Fruit fly (Drosophila melanogaster) whole organism, embryonic: ENCODE results near the gene Grip91.
A peak's percentile ranks its signal among the peaks of the same experiment; 100 is the strongest.

Experiments used
- CG11723 ChIP-seq: fragments of 200-800 bp; sonication (Bioruptor generic); optimal IDR thresholded peaks from 2 replicates; lab custom pipeline; 2017; ENCODE audit warnings: missing biosample characterization, mild to moderate bottlenecking, missing genetic modification characterization
- CG12299 ChIP-seq: fragments of 200-800 bp; sonication (Bioruptor generic); optimal IDR thresholded peaks from 2 replicates; lab custom pipeline; 2018; ENCODE audit warnings: missing biosample characterization, mild to moderate bottlenecking, missing genetic modification characterization
- CG12659 ChIP-seq: fragments of 200-800 bp; sonication (Bioruptor generic); optimal IDR thresholded peaks from 3 replicates; lab custom pipeline; 2017; ENCODE audit warnings: mild to moderate bottlenecking, missing biosample characterization, missing genetic modification reagents, missing genetic modification characterization
- CG14965 ChIP-seq: fragments of 200-800 bp; sonication (Bioruptor generic); optimal IDR thresholded peaks from 2 replicates; lab custom pipeline; 2016; ENCODE audit warnings: missing biosample characterization, missing genetic modification characterization, borderline replicate concordance
- CG15011 ChIP-seq: fragments of 200-800 bp; sonication (Bioruptor generic); optimal IDR thresholded peaks from 3 replicates; lab custom pipeline; 2018; ENCODE audit warnings: missing biosample characterization, mild to moderate bottlenecking, missing genetic modification characterization
- CG17361 ChIP-seq: fragments of 200-800 bp; sonication (Bioruptor generic); IDR thresholded peaks from 3 replicates; pipeline ENCODE4 v1.3.6; 2022; ENCODE audit warnings: missing biosample characterization, missing genetic modification characterization
- CG2120 ChIP-seq: fragments of 200-800 bp; sonication (Bioruptor generic); optimal IDR thresholded peaks from 3 replicates; lab custom pipeline; 2016; ENCODE audit warnings: missing biosample characterization, missing genetic modification characterization
- CG30403 ChIP-seq: fragments of 200-800 bp; sonication (Bioruptor generic); optimal IDR thresholded peaks from 3 replicates; lab custom pipeline; 2016; ENCODE audit warnings: missing biosample characterization, missing genetic modification characterization
- CG32532 ChIP-seq: fragments of 200-800 bp; sonication (Bioruptor generic); IDR thresholded peaks from 2 replicates; pipeline ENCODE4 v1.3.6; 2022; ENCODE audit warnings: missing biosample characterization, missing genetic modification characterization
- CG3838 ChIP-seq: fragments of 200-800 bp; sonication (Bioruptor generic); optimal IDR thresholded peaks from 3 replicates; lab custom pipeline; 2016; ENCODE audit warnings: missing biosample characterization, missing genetic modification characterization
- CG3995 ChIP-seq: fragments of 200-800 bp; sonication (Bioruptor generic); optimal IDR thresholded peaks from 3 replicates; lab custom pipeline; 2016; ENCODE audit warnings: missing biosample characterization, missing genetic modification characterization
- CG42726 ChIP-seq: fragments of 200-800 bp; sonication (Bioruptor generic); IDR thresholded peaks from 2 replicates; pipeline ENCODE4 v1.3.6; 2022; ENCODE audit warnings: missing biosample characterization, missing genetic modification characterization; ENCODE audit not compliant: partially characterized antibody
- CG4820 ChIP-seq: fragments of 200-800 bp; sonication (Bioruptor generic); optimal IDR thresholded peaks from 3 replicates; lab custom pipeline; 2016; ENCODE audit warnings: missing biosample characterization, missing genetic modification characterization
- CG4854 ChIP-seq: fragments of 200-800 bp; sonication (Bioruptor generic); optimal IDR thresholded peaks from 2 replicates; lab custom pipeline; 2016; ENCODE audit warnings: missing biosample characterization, missing genetic modification characterization, inconsistent platforms
- CG6254 ChIP-seq: fragments of 200-800 bp; sonication (Bioruptor generic); optimal IDR thresholded peaks from 3 replicates; lab custom pipeline; 2017; ENCODE audit warnings: mild to moderate bottlenecking, missing biosample characterization, missing genetic modification reagents, missing genetic modification characterization
- CG6689 ChIP-seq: fragments of 200-800 bp; sonication (Bioruptor generic); IDR thresholded peaks from 2 replicates; pipeline ENCODE4 v1.3.6; 2022; ENCODE audit warnings: missing biosample characterization, missing genetic modification characterization
- CG6791 ChIP-seq: fragments of 200-800 bp; sonication (Bioruptor generic); IDR thresholded peaks from 3 replicates; pipeline ENCODE4 v1.3.6; 2022; ENCODE audit warnings: missing biosample characterization, missing genetic modification characterization; ENCODE audit not compliant: partially characterized antibody
- CG7987 ChIP-seq: fragments of 200-800 bp; sonication (Bioruptor generic); optimal IDR thresholded peaks from 2 replicates; lab custom pipeline; 2018; ENCODE audit warnings: missing biosample characterization, mild to moderate bottlenecking, missing genetic modification characterization, moderate library complexity
- Camta ChIP-seq: fragments of 200-800 bp; sonication (Bioruptor generic); optimal IDR thresholded peaks from 2 replicates; lab custom pipeline; 2016; ENCODE audit warnings: missing biosample characterization, missing genetic modification characterization
- D ChIP-seq, 2 experiments: fragments of 200-800 bp in 1 of 2; fragments of >200 bp in 1 of 2; sonication (Bioruptor generic) in 1 of 2; optimal IDR thresholded peaks; 2 replicates in 1 of 2; 3 replicates in 1 of 2; lab custom pipeline; 2017; ENCODE audit warnings: mild to moderate bottlenecking in 1 of 2, missing biosample characterization in 1 of 2, missing genetic modification characterization in 1 of 2, missing genetic modification reagents in 1 of 2
- D19B ChIP-seq: fragments of 200-800 bp; sonication (Bioruptor generic); optimal IDR thresholded peaks from 2 replicates; lab custom pipeline; 2017; ENCODE audit warnings: missing biosample characterization, mild to moderate bottlenecking, missing genetic modification characterization
- Dfd ChIP-seq, 2 experiments: fragments of >200 bp; optimal IDR thresholded peaks; 2 replicates each; lab custom pipeline; 2017; ENCODE audit warnings: missing biosample characterization in 2 of 2, missing genetic modification characterization in 2 of 2
- GATAe ChIP-seq: fragments of 200-800 bp; sonication (Bioruptor generic); conservative IDR thresholded peaks from 2 replicates; pipeline ENCODE4 v1.3.6; 2022; ENCODE audit warnings: missing biosample characterization, missing genetic modification characterization
- Meics ChIP-seq: fragments of 200-800 bp; sonication (Bioruptor generic); optimal IDR thresholded peaks from 2 replicates; lab custom pipeline; 2017; ENCODE audit warnings: missing biosample characterization, mild to moderate bottlenecking, missing genetic modification characterization
- Side ChIP-seq: fragments of 200-800 bp; sonication (Bioruptor generic); optimal IDR thresholded peaks from 2 replicates; lab custom pipeline; 2016; ENCODE audit warnings: missing biosample characterization, missing genetic modification characterization
- Spps ChIP-seq: fragments of 200-800 bp; sonication (Bioruptor generic); optimal IDR thresholded peaks from 2 replicates; lab custom pipeline; 2018; ENCODE audit warnings: missing biosample characterization, mild to moderate bottlenecking, missing genetic modification characterization
- Taf1 ChIP-seq: fragments of 200-800 bp; sonication (Bioruptor generic); IDR thresholded peaks from 2 replicates; pipeline ENCODE4 v1.3.6; 2022; ENCODE audit warnings: missing biosample characterization, missing genetic modification characterization
- Tbp ChIP-seq: fragments of >200 bp; optimal IDR thresholded peaks from 2 replicates; lab custom pipeline; 2018; ENCODE audit warnings: missing biosample characterization, missing genetic modification characterization
- Vsx1 ChIP-seq: fragments of 200-800 bp; sonication (Bioruptor generic); optimal IDR thresholded peaks from 2 replicates; lab custom pipeline; 2017; ENCODE audit warnings: missing biosample characterization, mild to moderate bottlenecking, missing genetic modification characterization, missing genetic modification reagents
- ab ChIP-seq: fragments of 200-800 bp; sonication (Bioruptor generic); optimal IDR thresholded peaks from 2 replicates; lab custom pipeline; 2016; ENCODE audit warnings: missing biosample characterization, missing genetic modification characterization
- cas ChIP-seq: fragments of 200-800 bp; sonication (Bioruptor generic); IDR thresholded peaks from 2 replicates; pipeline ENCODE4 v1.3.6; 2022; ENCODE audit warnings: missing biosample characterization, missing genetic modification characterization
- chinmo ChIP-seq: fragments of 200-800 bp; sonication (Bioruptor generic); IDR thresholded peaks from 4 replicates; pipeline ENCODE4 v1.3.6; 2022; ENCODE audit warnings: missing biosample characterization, missing genetic modification characterization; ENCODE audit not compliant: partially characterized antibody
- fd102C ChIP-seq: fragments of 200-800 bp; sonication (Bioruptor generic); optimal IDR thresholded peaks from 2 replicates; lab custom pipeline; 2018; ENCODE audit warnings: missing biosample characterization, mild to moderate bottlenecking, missing genetic modification characterization, moderate library complexity
- ind ChIP-seq: fragments of 200-800 bp; sonication (Bioruptor generic); optimal IDR thresholded peaks from 3 replicates; lab custom pipeline; 2016; ENCODE audit warnings: missing biosample characterization, missing genetic modification characterization
- lola ChIP-seq, 3 experiments: fragments of >200 bp in 2 of 3; fragments of 200-800 bp in 1 of 3; sonication (Bioruptor generic) in 1 of 3; optimal IDR thresholded peaks; 2 replicates each; lab custom pipeline; 2017 to 2019; ENCODE audit warnings: missing biosample characterization in 3 of 3, missing genetic modification characterization in 3 of 3, mild to moderate bottlenecking in 1 of 3, moderate library complexity in 1 of 3
- lov ChIP-seq, 2 experiments: fragments of 200-800 bp in 1 of 2; fragments of >200 bp in 1 of 2; sonication (Bioruptor generic) in 1 of 2; IDR thresholded peaks in 1 of 2; optimal IDR thresholded peaks in 1 of 2; 2 replicates in 1 of 2; 3 replicates in 1 of 2; pipeline versions ENCODE4 v1.3.6 to Lab custom; 2017 to 2022; ENCODE audit warnings: missing biosample characterization in 1 of 2, missing genetic modification characterization in 1 of 2
- pb ChIP-seq: fragments of 200-800 bp; sonication (Bioruptor generic); optimal IDR thresholded peaks from 3 replicates; lab custom pipeline; 2016; ENCODE audit warnings: missing biosample characterization, missing genetic modification characterization
- prd ChIP-seq, 3 experiments: fragments of >200 bp in 2 of 3; fragments of 200-800 bp in 1 of 3; sonication (Bioruptor generic) in 1 of 3; optimal IDR thresholded peaks in 2 of 3; IDR thresholded peaks in 1 of 3; 2 replicates in 2 of 3; 3 replicates in 1 of 3; pipeline versions ENCODE4 v1.3.6 to Lab custom; 2017 to 2022; ENCODE audit warnings: missing biosample characterization in 1 of 3, missing genetic modification characterization in 1 of 3
- row ChIP-seq: fragments of 200-800 bp; sonication (Bioruptor generic); IDR thresholded peaks from 3 replicates; pipeline ENCODE4 v1.3.6; 2022; ENCODE audit warnings: missing biosample characterization, missing genetic modification characterization
- sisA ChIP-seq: fragments of 200-800 bp; sonication (Bioruptor generic); IDR thresholded peaks from 2 replicates; pipeline ENCODE4 v1.3.6; 2022; ENCODE audit warnings: missing biosample characterization, missing genetic modification characterization
- slbo ChIP-seq: fragments of 200-800 bp; sonication (Bioruptor generic); IDR thresholded peaks from 2 replicates; pipeline ENCODE4 v1.3.6; 2022; ENCODE audit warnings: missing biosample characterization, missing genetic modification characterization
- sna ChIP-seq: fragments of 200-800 bp; sonication (Bioruptor generic); IDR thresholded peaks from 2 replicates; pipeline ENCODE4 v1.3.6; 2022; ENCODE audit warnings: missing biosample characterization, missing genetic modification characterization; ENCODE audit not compliant: partially characterized antibody
- stwl ChIP-seq: fragments of 200-800 bp; sonication (Bioruptor generic); optimal IDR thresholded peaks from 3 replicates; lab custom pipeline; 2018; ENCODE audit warnings: missing biosample characterization, mild to moderate bottlenecking, missing genetic modification characterization, moderate library complexity
- tap ChIP-seq: fragments of 200-800 bp; optimal IDR thresholded peaks from 3 replicates; lab custom pipeline; 2019; ENCODE audit warnings: missing biosample characterization, mild to moderate bottlenecking, missing genetic modification characterization, moderate library complexity
- toy ChIP-seq: fragments of 200-800 bp; sonication (Bioruptor generic); IDR thresholded peaks from 2 replicates; pipeline ENCODE4 v1.3.6; 2022; ENCODE audit warnings: missing biosample characterization, missing genetic modification characterization
- ttk ChIP-seq: fragments of 200-800 bp; sonication (Bioruptor generic); IDR thresholded peaks from 2 replicates; pipeline ENCODE4 v2.1.2; 2022; ENCODE audit warnings: missing biosample characterization, missing genetic modification characterization

The Grip91 gene

DNA sequence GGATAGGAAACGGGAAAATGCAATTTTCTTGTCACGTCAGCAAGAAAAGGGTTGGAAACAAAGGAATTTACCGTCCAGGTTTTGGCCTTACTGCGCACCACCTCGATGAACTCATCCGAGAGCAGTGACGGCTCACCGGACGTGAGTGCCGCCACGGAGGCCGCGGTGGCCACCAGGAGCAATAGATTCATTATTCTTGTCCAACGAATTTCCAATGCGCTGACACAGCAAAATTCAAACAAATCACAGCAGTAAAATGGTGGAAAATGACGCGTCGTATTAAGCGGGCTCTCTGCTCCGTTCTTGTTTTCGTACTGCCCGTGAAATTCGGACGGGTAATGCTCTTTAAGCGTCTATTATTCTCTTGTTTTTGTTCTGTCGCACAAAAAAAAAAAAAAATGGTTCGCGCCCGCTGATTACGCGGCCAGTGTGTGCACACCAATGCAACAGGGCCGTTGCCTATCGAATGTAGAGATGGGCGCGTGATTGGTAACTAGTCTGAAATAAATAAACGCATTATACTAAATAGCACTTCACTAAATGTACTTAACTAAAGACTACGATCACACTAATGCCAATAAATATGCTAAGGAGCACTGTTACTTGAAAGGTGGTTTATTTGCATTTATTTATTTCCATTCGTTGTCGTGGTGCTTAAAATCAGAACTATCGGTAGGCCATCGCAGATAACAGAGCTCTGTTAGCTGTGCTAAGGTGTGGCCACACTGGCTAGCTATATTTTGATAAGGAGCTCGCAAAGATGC, 37.4 kb upstream of the Grip91 start, which contains the start of the genes CtsB and amrt (continued):
- TF ChIP-seq Camta (GFP tag; lab: Kevin White, UChicago) (peak; percentile 51), GATAe (GFP tag; lab: Robert Waterston, UW) (peak; percentile 61; the same call in 1 of the 2 replicates), Dfd (GFP tag; optimal IDR thresholded peaks at IDR 0.05; lab: Kevin White, UChicago) (no peak), Side (GFP tag; lab: Kevin White, UChicago) (peak; percentile 51), prd (optimal IDR thresholded peaks at IDR 0.05; lab: Kevin White, UChicago) (no peak), prd (GFP tag; IDR thresholded peaks at IDR 0.05; lab: Robert Waterston, UW) (peak; percentile 52; the same call in 1 of the 3 replicates), chinmo (GFP tag; lab: Robert Waterston, UW) (peak; percentile 72; the same call in 2 of the 4 replicates), CG3838 (GFP tag; lab: Kevin White, UChicago) (no peak), pb (GFP tag; lab: Kevin White, UChicago) (no peak), toy (GFP tag; lab: Robert Waterston, UW) (no peak), lov (optimal IDR thresholded peaks at IDR 0.05; lab: Kevin White, UChicago) (no peak), lov (GFP tag; IDR thresholded peaks at IDR 0.05; lab: Robert Waterston, UW) (no peak), Vsx1 (no peak), CG4820 (GFP tag; lab: Kevin White, UChicago) (peak; percentile 2), CG4854 (GFP tag; lab: Kevin White, UChicago) (peak; percentile 12), CG14965 (GFP tag; lab: Kevin White, UChicago) (no peak), CG12299 (tag; lab: Kevin White, UChicago) (no peak), Tbp (GFP tag; lab: Kevin White, UChicago) (no peak), slbo (peak; percentile 68), stwl (tag; lab: Kevin White, UChicago) (peak; percentile 44), CG11723 (peak; percentile 12), ab (no peak), CG17361 (GFP tag; lab: Robert Waterston, UW) (peak; percentile 55; the same call in 2 of the 3 replicates), CG6254 (GFP tag; lab: Kevin White, UChicago) (no peak), D19B (GFP tag; lab: Kevin White, UChicago) (no peak), D (optimal IDR thresholded peaks at IDR 0.05; lab: Kevin White, UChicago) (no peak), D (GFP tag; optimal IDR thresholded peaks at IDR 0.05; lab: Kevin White, UChicago) (no peak), CG12659 (peak; percentile 71), sisA (GFP tag; lab: Robert Waterston, UW) (0 out of 2 replicates have a peak, but pooled peaks have one; percentile 5), CG6689 (GFP tag; lab: Robert Waterston, UW) (0 out of 2 replicates have a peak, but pooled peaks have one; percentile 7), CG6791 (GFP tag; lab: Robert Waterston, UW) (peak; percentile 65; the same call in 2 of the 3 replicates), CG2120 (GFP tag; lab: Kevin White, UChicago) (peak; percentile 68), row (GFP tag; lab: Robert Waterston, UW) (peak; percentile 94), Spps (tag; lab: Kevin White, UChicago) (no peak), ind (GFP tag; lab: Kevin White, UChicago) (peak; percentile 57), tap (no peak), lola (GFP tag; optimal IDR thresholded peaks at IDR 0.05; lab: Kevin White, UChicago) (peak in 1 of 3 experiments; percentile 42), CG32532 (GFP tag; lab: Robert Waterston, UW) (peak; percentile 42; the same call in 1 of the 2 replicates), CG30403 (GFP tag; lab: Kevin White, UChicago) (peak; percentile 62), sna (peak; percentile 76), CG7987 (GFP tag; lab: Kevin White, UChicago) (no peak), cas (GFP tag; lab: Robert Waterston, UW) (no peak), CG42726 (0 out of 2 replicates have a peak, but pooled peaks have one; percentile 29), Taf1 (GFP tag; lab: Robert Waterston, UW) (no peak), ttk (GFP tag; lab: Robert Waterston, UW) (no peak), Meics (peak; percentile 30), fd102C (GFP tag; lab: Kevin White, UChicago) (no peak), CG15011 (GFP tag; lab: Kevin White, UChicago) (no peak), CG3995 (GFP tag; lab: Kevin White, UChicago) (peak; percentile 43)
